Fruit fly (Drosophila melanogaster) whole organism: Measurements from ENCODE around the gene alpha-PheRS.

Experiments
- CG8478 ChIP-seq: fragments of >200 bp; optimal IDR thresholded peaks from 2 replicates; lab custom pipeline; 2018; ENCODE audit warnings: inconsistent platforms
- Dll ChIP-seq: fragments of >200 bp; optimal IDR thresholded peaks from 2 replicates; lab custom pipeline; 2017
- EcR ChIP-seq, 2 experiments: fragments of >200 bp; optimal IDR thresholded peaks; 2 replicates each; lab custom pipeline; 2017; ENCODE audit warnings: missing biosample characterization in 2 of 2, missing genetic modification characterization in 2 of 2, missing genetic modification reagents in 2 of 2
- pan ChIP-seq: fragments of >200 bp; optimal IDR thresholded peaks from 2 replicates; lab custom pipeline; 2017
- psq ChIP-seq: fragments of >200 bp; optimal IDR thresholded peaks from 2 replicates; lab custom pipeline; 2017
- usp ChIP-seq: fragments of >200 bp; optimal IDR thresholded peaks from 2 replicates; lab custom pipeline; 2017; ENCODE audit warnings: missing biosample characterization, missing genetic modification characterization, mixed read lengths

alpha-PheRS gene

dm6 chrX:8165608-8166007, 20.2 kb upstream of the alpha-PheRS start, which contains the start of gene Or7a:
TSS of gene Or7a (minus strand) at chrX:8165708.
- TF ChIP-seq CG8478 (lab: Kevin White, UChicago): no peak

dm6 chrX:8163452-8163851, 18.1 kb upstream of the alpha-PheRS start:
- no peak for TF ChIP-seq Dll (lab: Kevin White, UChicago)
- no peak for TF ChIP-seq psq (lab: Kevin White, UChicago)
- TF ChIP-seq pan (lab: Kevin White, UChicago): no peak
- no peak for TF ChIP-seq CG8478 (lab: Kevin White, UChicago)
- TF ChIP-seq usp (GFP tag; lab: Kevin White, UChicago): no peak
- no peak for TF ChIP-seq EcR (GFP tag; optimal IDR thresholded peaks at IDR 0.05; lab: Kevin White, UChicago)

dm6 chrX:8162692-8163091, 17.3 kb upstream of the alpha-PheRS start, which contains the start of gene CG10761:
TSS of gene CG10761 (minus strand) at chrX:8162792.
- TF ChIP-seq pan (lab: Kevin White, UChicago): no peak

dm6 chrX:8159754-8160153, 14.4 kb upstream of the alpha-PheRS start, which contains the start of gene CG15337:
TSS of gene CG15337 (plus strand) at chrX:8160054.
- TF ChIP-seq EcR (GFP tag; optimal IDR thresholded peaks at IDR 0.05; lab: Kevin White, UChicago) (no peak), psq (lab: Kevin White, UChicago) (no peak), Dll (lab: Kevin White, UChicago) (no peak), CG8478 (lab: Kevin White, UChicago) (no peak), pan (lab: Kevin White, UChicago) (no peak), usp (GFP tag; lab: Kevin White, UChicago) (no peak)

- TF ChIP-seq psq (lab: Kevin White, UChicago) (no peak), EcR (GFP tag; optimal IDR thresholded peaks at IDR 0.05; lab: Kevin White, UChicago) (no peak), Dll (lab: Kevin White, UChicago) (no peak), usp (GFP tag; lab: Kevin White, UChicago) (no peak), CG8478 (lab: Kevin White, UChicago) (no peak), pan (lab: Kevin White, UChicago) (no peak)
These were observed 13.6 kb upstream of the alpha-PheRS start for dm6 chrX:8158942-8159472.

- no peak for TF ChIP-seq Dll (lab: Kevin White, UChicago)
- no peak for TF ChIP-seq psq (lab: Kevin White, UChicago)
- no peak for TF ChIP-seq EcR (GFP tag; optimal IDR thresholded peaks at IDR 0.05; lab: Kevin White, UChicago)
These were observed 11.9 kb upstream of the alpha-PheRS start, which contains the start of the genes Traf6 and GIIIspla2 for dm6 chrX:8157294-8157693. TSS of gene Traf6 (minus strand) at chrX:8157386. TSS of gene GIIIspla2 (plus strand) at chrX:8157628.

dm6 chrX:8152718-8153117, 7.3 kb upstream of the alpha-PheRS start, which contains the start of gene CG18262:
TSS of gene CG18262 (plus strand) at chrX:8152948.
- TF ChIP-seq usp (GFP tag; lab: Kevin White, UChicago) (no peak), psq (lab: Kevin White, UChicago) (no peak), pan (lab: Kevin White, UChicago) (no peak), CG8478 (lab: Kevin White, UChicago) (no peak), EcR (GFP tag; optimal IDR thresholded peaks at IDR 0.05; lab: Kevin White, UChicago) (no peak)

dm6 chrX:8152077-8152476, 6.7 kb upstream of the alpha-PheRS start, which contains the start of gene Gbeta5:
TSS of gene Gbeta5 (minus strand) at chrX:8152275.
- TF ChIP-seq usp (GFP tag; lab: Kevin White, UChicago): no peak
- no peak for TF ChIP-seq EcR (GFP tag; optimal IDR thresholded peaks at IDR 0.05; lab: Kevin White, UChicago)
- TF ChIP-seq CG8478 (lab: Kevin White, UChicago): no peak
- TF ChIP-seq Dll (lab: Kevin White, UChicago): no peak
- TF ChIP-seq psq (lab: Kevin White, UChicago): no peak
- no peak for TF ChIP-seq pan (lab: Kevin White, UChicago)

- no peak for TF ChIP-seq psq (lab: Kevin White, UChicago)
- TF ChIP-seq pan (lab: Kevin White, UChicago): no peak
- no peak for TF ChIP-seq usp (GFP tag; lab: Kevin White, UChicago)
- TF ChIP-seq EcR (GFP tag; optimal IDR thresholded peaks at IDR 0.05; lab: Kevin White, UChicago): no peak
- TF ChIP-seq Dll (lab: Kevin White, UChicago): no peak
- no peak for TF ChIP-seq CG8478 (lab: Kevin White, UChicago)
These were observed 3.2 kb upstream of the alpha-PheRS start, which contains the start of gene CG10959 for dm6 chrX:8148556-8148955. TSS of gene CG10959 (plus strand) at chrX:8148783.

- TF ChIP-seq usp (GFP tag; lab: Kevin White, UChicago) (no peak), CG8478 (lab: Kevin White, UChicago) (no peak), pan (lab: Kevin White, UChicago) (no peak), EcR (GFP tag; optimal IDR thresholded peaks at IDR 0.05; lab: Kevin White, UChicago) (no peak), Dll (lab: Kevin White, UChicago) (no peak)
These were observed 2.2 kb upstream of the alpha-PheRS start, which contains the start of gene CG15336 for dm6 chrX:8147649-8148048. TSS of gene CG15336 (plus strand) at chrX:8147949.

dm6 chrX:8143537-8143936, 1.9 kb downstream of the alpha-PheRS start, which contains the start of gene CG17982:
TSS of gene CG17982 (minus strand) at chrX:8143835.
- no peak for TF ChIP-seq usp (GFP tag; lab: Kevin White, UChicago)
- no peak for TF ChIP-seq psq (lab: Kevin White, UChicago)
- no peak for TF ChIP-seq pan (lab: Kevin White, UChicago)
- no peak for TF ChIP-seq CG8478 (lab: Kevin White, UChicago)
- TF ChIP-seq EcR (GFP tag; optimal IDR thresholded peaks at IDR 0.05; lab: Kevin White, UChicago): no peak
- TF ChIP-seq Dll (lab: Kevin White, UChicago): no peak

dm6 chrX:8142067-8142462, 3.3 kb downstream of the alpha-PheRS start, which contains the start of gene Smox:
TSS of gene Smox (minus strand) at chrX:8142279.
- TF ChIP-seq usp (GFP tag; lab: Kevin White, UChicago) (no peak), Dll (lab: Kevin White, UChicago) (no peak), EcR (GFP tag; optimal IDR thresholded peaks at IDR 0.05; lab: Kevin White, UChicago) (no peak), CG8478 (lab: Kevin White, UChicago) (no peak), psq (lab: Kevin White, UChicago) (no peak), pan (lab: Kevin White, UChicago) (no peak)
